Worm (Caenorhabditis elegans) whole organism, late embryonic: ENCODE measurements around the gene zipt-3.

ENCODE experiments used
- ceh-24 ChIP-seq: sonication (generic microtip); optimal IDR thresholded peaks from 2 replicates; lab custom pipeline; 2016; ENCODE audit warnings: mild to moderate bottlenecking, missing genetic modification characterization, missing compliant biosample characterization
- elt-2 ChIP-seq: sonication (generic microtip); optimal IDR thresholded peaks from 2 replicates; lab custom pipeline; 2016; ENCODE audit warnings: missing genetic modification reagents, missing genetic modification characterization, missing compliant biosample characterization
- fkh-10 ChIP-seq: fragments of 150-350 bp; optimal IDR thresholded peaks from 2 replicates; lab custom pipeline; 2014; ENCODE audit warnings: missing biosample characterization, missing genetic modification reagents, missing genetic modification characterization
- nhr-11 ChIP-seq: fragments of 150-350 bp; optimal IDR thresholded peaks from 2 replicates; lab custom pipeline; 2014; ENCODE audit warnings: missing biosample characterization, missing genetic modification characterization
- pqm-1 ChIP-seq: sonication (generic microtip); optimal IDR thresholded peaks from 2 replicates; lab custom pipeline; 2016; ENCODE audit warnings: missing genetic modification characterization, missing compliant biosample characterization
- unc-55 ChIP-seq: sonication (generic microtip); optimal IDR thresholded peaks from 2 replicates; lab custom pipeline; 2017; ENCODE audit warnings: missing biosample characterization, missing genetic modification reagents, missing genetic modification characterization

DNA sequence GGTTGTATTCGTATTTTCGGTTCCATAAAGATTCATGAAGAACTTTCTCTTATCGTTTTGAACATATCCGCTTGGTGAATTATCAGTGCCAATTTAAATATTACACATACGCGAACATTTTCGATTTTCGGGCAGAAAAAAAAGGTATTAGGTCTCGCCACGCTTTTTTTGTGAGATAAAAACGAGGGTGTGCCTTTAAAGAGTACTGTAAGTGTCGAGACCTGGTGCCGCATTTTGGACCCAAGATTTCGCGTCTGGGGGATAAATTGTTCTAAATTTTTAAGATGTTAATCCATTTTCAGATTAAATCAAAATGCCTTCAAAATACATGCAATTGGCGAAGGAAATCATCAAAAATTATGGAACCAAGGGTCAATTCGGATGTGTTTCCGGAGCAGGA lies 24.0 kb upstream of the zipt-3 start, which contains the start of gene C25H3.3:
- TF ChIP-seq unc-55 (GFP tag; lab: Kevin White, UChicago) = no peak
- TF ChIP-seq pqm-1 = no peak
- TF ChIP-seq fkh-10 (GFP tag; lab: Kevin White, UChicago) = no peak
- TF ChIP-seq ceh-24 (tag; lab: Kevin White, UChicago) = no peak
- TF ChIP-seq nhr-11 (tag; lab: Kevin White, UChicago) = no peak
- no peak for TF ChIP-seq elt-2 (tag; lab: Kevin White, UChicago)
